Fruit fly (Drosophila melanogaster) whole organism, embryonic: ENCODE data around the gene Mvd.

Experiments used
- Asciz ChIP-seq: fragments of 200-800 bp; sonication (Bioruptor generic); optimal IDR thresholded peaks from 2 replicates; lab custom pipeline; 2017; ENCODE audit warnings: missing biosample characterization, mild to moderate bottlenecking, missing genetic modification characterization, missing genetic modification reagents
- Atf-2 ChIP-seq: fragments of 200-800 bp; sonication (Bioruptor generic); optimal IDR thresholded peaks from 2 replicates; lab custom pipeline; 2016; ENCODE audit warnings: missing biosample characterization, missing genetic modification characterization
- B-H2 ChIP-seq: fragments of 200-800 bp; sonication (Bioruptor generic); optimal IDR thresholded peaks from 2 replicates; lab custom pipeline; 2018; ENCODE audit warnings: missing biosample characterization, mild to moderate bottlenecking, missing genetic modification characterization
- CG10274 ChIP-seq: fragments of 200-800 bp; sonication (Bioruptor generic); optimal IDR thresholded peaks from 3 replicates; lab custom pipeline; 2017; ENCODE audit warnings: missing biosample characterization, mild to moderate bottlenecking, missing genetic modification characterization
- CG10654 ChIP-seq: fragments of 200-800 bp; sonication (Bioruptor generic); optimal IDR thresholded peaks from 2 replicates; lab custom pipeline; 2016; ENCODE audit warnings: missing biosample characterization, missing genetic modification characterization
- CG11398 ChIP-seq: fragments of 200-800 bp; sonication (Bioruptor generic); optimal IDR thresholded peaks from 2 replicates; lab custom pipeline; 2016; ENCODE audit warnings: missing biosample characterization, missing genetic modification characterization
- CG11456 ChIP-seq: fragments of 200-800 bp; sonication (Bioruptor generic); IDR thresholded peaks from 3 replicates; pipeline ENCODE4 v1.3.6; 2022; ENCODE audit warnings: missing biosample characterization, missing genetic modification characterization
- CG11696 ChIP-seq: fragments of 200-800 bp; sonication (Bioruptor generic); IDR thresholded peaks from 2 replicates; pipeline ENCODE4 v1.3.6; 2022; ENCODE audit warnings: missing biosample characterization, missing genetic modification characterization
- CG12071 ChIP-seq: fragments of 200-800 bp; sonication (Bioruptor generic); optimal IDR thresholded peaks from 3 replicates; lab custom pipeline; 2018; ENCODE audit warnings: missing biosample characterization, mild to moderate bottlenecking, missing genetic modification characterization
- CG13894 ChIP-seq: fragments of 200-800 bp; sonication (Bioruptor generic); optimal IDR thresholded peaks from 3 replicates; lab custom pipeline; 2018; ENCODE audit warnings: missing biosample characterization, mild to moderate bottlenecking, missing genetic modification characterization, moderate library complexity
- CG14014 ChIP-seq: fragments of 200-800 bp; sonication (Bioruptor generic); IDR thresholded peaks from 2 replicates; pipeline ENCODE4 v1.3.6; 2022; ENCODE audit warnings: missing biosample characterization, missing genetic modification characterization
- CG14050 ChIP-seq: fragments of 200-800 bp; sonication (Bioruptor generic); IDR thresholded peaks from 3 replicates; pipeline ENCODE4 v1.3.6; 2022; ENCODE audit warnings: missing biosample characterization, missing genetic modification characterization
- CG17186 ChIP-seq: fragments of 200-800 bp; sonication (Bioruptor generic); optimal IDR thresholded peaks from 3 replicates; lab custom pipeline; 2017; ENCODE audit warnings: missing biosample characterization, missing genetic modification reagents, missing genetic modification characterization
- CG17829 ChIP-seq: fragments of 200-800 bp; optimal IDR thresholded peaks from 2 replicates; lab custom pipeline; 2019; ENCODE audit warnings: missing biosample characterization, mild to moderate bottlenecking, missing genetic modification characterization, moderate library complexity
- CG18262 ChIP-seq: fragments of 200-800 bp; optimal IDR thresholded peaks from 3 replicates; lab custom pipeline; 2019; ENCODE audit warnings: missing biosample characterization, mild to moderate bottlenecking, missing genetic modification characterization, moderate library complexity
- CG1832 ChIP-seq: fragments of 200-800 bp; sonication (Bioruptor generic); optimal IDR thresholded peaks from 2 replicates; lab custom pipeline; 2017; ENCODE audit warnings: missing biosample characterization, mild to moderate bottlenecking, missing genetic modification characterization, inconsistent platforms
- CG18476 ChIP-seq: fragments of 200-800 bp; sonication (Bioruptor generic); optimal IDR thresholded peaks from 2 replicates; lab custom pipeline; 2016; ENCODE audit warnings: missing biosample characterization, mild to moderate bottlenecking, missing genetic modification characterization
- CG18599 ChIP-seq: fragments of 200-800 bp; sonication (Bioruptor generic); optimal IDR thresholded peaks from 3 replicates; lab custom pipeline; 2017; ENCODE audit warnings: missing biosample characterization, missing genetic modification characterization, mild to moderate bottlenecking, moderate library complexity, missing genetic modification reagents
- CG18619 ChIP-seq: fragments of 200-800 bp; sonication (Bioruptor generic); optimal IDR thresholded peaks from 3 replicates; lab custom pipeline; 2017; ENCODE audit warnings: missing biosample characterization, mild to moderate bottlenecking, missing genetic modification characterization
- CG2712 ChIP-seq: fragments of 200-800 bp; optimal IDR thresholded peaks from 3 replicates; lab custom pipeline; 2019; ENCODE audit warnings: missing biosample characterization, mild to moderate bottlenecking, missing genetic modification characterization, moderate library complexity
- CG2889 ChIP-seq: fragments of 200-800 bp; sonication (Bioruptor generic); IDR thresholded peaks from 3 replicates; pipeline ENCODE4 v1.3.6; 2022; ENCODE audit warnings: missing biosample characterization, missing genetic modification characterization
- CG31365 ChIP-seq: fragments of 200-800 bp; sonication (Bioruptor generic); optimal IDR thresholded peaks from 2 replicates; lab custom pipeline; 2018; ENCODE audit warnings: missing biosample characterization, mild to moderate bottlenecking, missing genetic modification characterization
- CG31388 ChIP-seq: fragments of 200-800 bp; sonication (Bioruptor generic); optimal IDR thresholded peaks from 2 replicates; lab custom pipeline; 2016; ENCODE audit warnings: missing biosample characterization, missing genetic modification characterization
- CG42726 ChIP-seq: fragments of 200-800 bp; sonication (Bioruptor generic); IDR thresholded peaks from 2 replicates; pipeline ENCODE4 v1.3.6; 2022; ENCODE audit warnings: missing biosample characterization, missing genetic modification characterization; ENCODE audit not compliant: partially characterized antibody
- CG4707 ChIP-seq: fragments of 200-800 bp; sonication (Bioruptor generic); optimal IDR thresholded peaks from 2 replicates; lab custom pipeline; 2018; ENCODE audit warnings: missing biosample characterization, mild to moderate bottlenecking, missing genetic modification characterization, moderate library complexity
- CG4730 ChIP-seq: fragments of 200-800 bp; sonication (Bioruptor generic); IDR thresholded peaks from 2 replicates; pipeline ENCODE4 v1.3.6; 2022; ENCODE audit warnings: missing biosample characterization, missing genetic modification characterization
- CG6765 ChIP-seq: fragments of 200-800 bp; sonication (Bioruptor generic); optimal IDR thresholded peaks from 3 replicates; lab custom pipeline; 2017; ENCODE audit warnings: missing biosample characterization, mild to moderate bottlenecking, missing genetic modification characterization
- CoRest ChIP-seq: fragments of 200-800 bp; sonication (Bioruptor generic); optimal IDR thresholded peaks from 3 replicates; lab custom pipeline; 2018; ENCODE audit warnings: missing biosample characterization, mild to moderate bottlenecking, missing genetic modification characterization, moderate library complexity
- D19B ChIP-seq: fragments of 200-800 bp; sonication (Bioruptor generic); optimal IDR thresholded peaks from 2 replicates; lab custom pipeline; 2017; ENCODE audit warnings: missing biosample characterization, mild to moderate bottlenecking, missing genetic modification characterization
- Dfd ChIP-seq, 2 experiments: fragments of >200 bp; optimal IDR thresholded peaks; 2 replicates each; lab custom pipeline; 2017; ENCODE audit warnings: missing biosample characterization in 2 of 2, missing genetic modification characterization in 2 of 2
- Dip3 ChIP-seq: fragments of 200-800 bp; sonication (Bioruptor generic); optimal IDR thresholded peaks from 3 replicates; lab custom pipeline; 2016; ENCODE audit warnings: missing biosample characterization, missing genetic modification characterization
- Ets65A ChIP-seq: fragments of 200-800 bp; sonication (Bioruptor generic); peaks from one replicate; lab custom pipeline; 2016; ENCODE audit warnings: missing biosample characterization, missing genetic modification characterization
- Opbp ChIP-seq: fragments of 200-800 bp; sonication (Bioruptor generic); IDR thresholded peaks from 3 replicates; pipeline ENCODE4 v1.3.6; 2022; ENCODE audit warnings: missing biosample characterization, missing genetic modification characterization; ENCODE audit not compliant: partially characterized antibody
- Ptx1 ChIP-seq: fragments of 200-800 bp; sonication (Bioruptor generic); IDR thresholded peaks from 2 replicates; pipeline ENCODE4 v1.3.6; 2022; ENCODE audit warnings: missing biosample characterization, missing genetic modification characterization
- Ravus ChIP-seq: fragments of 200-800 bp; sonication (Bioruptor generic); IDR thresholded peaks from 2 replicates; pipeline ENCODE4 v1.3.6; 2022; ENCODE audit warnings: missing biosample characterization, missing genetic modification characterization
- Sin3A ChIP-seq: fragments of >200 bp; optimal IDR thresholded peaks from 2 replicates; lab custom pipeline; 2018
- Tbp ChIP-seq: fragments of >200 bp; optimal IDR thresholded peaks from 2 replicates; lab custom pipeline; 2018; ENCODE audit warnings: missing biosample characterization, missing genetic modification characterization
- az2 ChIP-seq: fragments of 200-800 bp; sonication (Bioruptor generic); optimal IDR thresholded peaks from 3 replicates; lab custom pipeline; 2016; ENCODE audit warnings: missing biosample characterization, missing genetic modification characterization
- br ChIP-seq: fragments of >200 bp; optimal IDR thresholded peaks from 2 replicates; lab custom pipeline; 2017
- da ChIP-seq: fragments of 200-800 bp; sonication (Bioruptor generic); optimal IDR thresholded peaks from 2 replicates; lab custom pipeline; 2016; ENCODE audit warnings: missing biosample characterization, missing genetic modification characterization
- esg ChIP-seq: fragments of 200-800 bp; sonication (Bioruptor generic); conservative IDR thresholded peaks from 2 replicates; pipeline ENCODE4 v1.3.6; 2022; ENCODE audit warnings: missing biosample characterization, missing genetic modification characterization
- ewg ChIP-seq: fragments of 200-800 bp; sonication (Bioruptor generic); optimal IDR thresholded peaks from 3 replicates; lab custom pipeline; 2017; ENCODE audit warnings: mild to moderate bottlenecking, missing biosample characterization, missing genetic modification reagents, missing genetic modification characterization
- fd3F ChIP-seq: fragments of 200-800 bp; sonication (Bioruptor generic); optimal IDR thresholded peaks from 2 replicates; lab custom pipeline; 2018; ENCODE audit warnings: missing biosample characterization, mild to moderate bottlenecking, missing genetic modification characterization, moderate library complexity
- hb ChIP-seq: fragments of 200-800 bp; sonication (Bioruptor generic); IDR thresholded peaks from 3 replicates; pipeline ENCODE4 v1.3.6; 2022; ENCODE audit warnings: missing biosample characterization, missing genetic modification characterization; ENCODE audit not compliant: partially characterized antibody
- luna ChIP-seq: fragments of 200-800 bp; sonication (Bioruptor generic); optimal IDR thresholded peaks from 2 replicates; lab custom pipeline; 2016; ENCODE audit warnings: missing biosample characterization, missing genetic modification characterization
- maf-S ChIP-seq: fragments of 200-800 bp; sonication (Bioruptor generic); optimal IDR thresholded peaks from 2 replicates; lab custom pipeline; 2016; ENCODE audit warnings: missing biosample characterization, missing genetic modification characterization
- odd ChIP-seq: fragments of 200-800 bp; sonication (Bioruptor generic); optimal IDR thresholded peaks from 2 replicates; lab custom pipeline; 2017; ENCODE audit warnings: missing biosample characterization, mild to moderate bottlenecking, missing genetic modification characterization
- scrt ChIP-seq: fragments of 200-800 bp; sonication (Bioruptor generic); optimal IDR thresholded peaks from 2 replicates; lab custom pipeline; 2018; ENCODE audit warnings: missing biosample characterization, mild to moderate bottlenecking, missing genetic modification characterization, moderate library complexity
- sna ChIP-seq: fragments of 200-800 bp; sonication (Bioruptor generic); IDR thresholded peaks from 2 replicates; pipeline ENCODE4 v1.3.6; 2022; ENCODE audit warnings: missing biosample characterization, missing genetic modification characterization; ENCODE audit not compliant: partially characterized antibody
- sob ChIP-seq: fragments of 200-800 bp; sonication (Bioruptor generic); IDR thresholded peaks from 2 replicates; pipeline ENCODE4 v1.3.6; 2022; ENCODE audit warnings: missing biosample characterization, missing genetic modification characterization
- tin ChIP-seq: fragments of 200-800 bp; sonication (Bioruptor generic); optimal IDR thresholded peaks from 3 replicates; lab custom pipeline; 2016; ENCODE audit warnings: missing biosample characterization, missing genetic modification characterization
- usp ChIP-seq: fragments of >200 bp; optimal IDR thresholded peaks from 2 replicates; lab custom pipeline; 2017; ENCODE audit warnings: missing biosample characterization, missing genetic modification characterization

The Mvd gene

dm6 chrX:15740288-15740726, 8.7 kb upstream of the Mvd start (continued):
- TF ChIP-seq CG31388 (GFP tag; lab: Kevin White, UChicago): no peak
- no peak for TF ChIP-seq Sin3A (lab: Kevin White, UChicago)
- peak; percentile 75 for TF ChIP-seq Ptx1
- peak; percentile 71 for TF ChIP-seq CoRest (tag; lab: Kevin White, UChicago)
- peak; percentile 31 for TF ChIP-seq CG10654 (GFP tag; lab: Kevin White, UChicago)
- TF ChIP-seq Asciz (GFP tag; lab: Kevin White, UChicago): no peak
- TF ChIP-seq CG31365 (tag; lab: Kevin White, UChicago): peak; percentile 52
- no peak for TF ChIP-seq sna (GFP tag; lab: Robert Waterston, UW)
- TF ChIP-seq CG14050 (GFP tag; lab: Robert Waterston, UW): peak; percentile 35; the same call in 1 of the 3 replicates
- TF ChIP-seq tin: peak; percentile 49
- peak; percentile 66 for TF ChIP-seq D19B
- peak; percentile 3 for TF ChIP-seq Atf-2 (GFP tag; lab: Kevin White, UChicago)
- TF ChIP-seq CG18262: peak; percentile 53
- TF ChIP-seq odd (GFP tag; lab: Kevin White, UChicago): peak; percentile 62
- TF ChIP-seq CG18599 (GFP tag; lab: Kevin White, UChicago): peak; percentile 91
- no peak for TF ChIP-seq br (lab: Kevin White, UChicago)
- TF ChIP-seq CG4707 (GFP tag; lab: Kevin White, UChicago): peak; percentile 14
- peak; percentile 60 for TF ChIP-seq Ets65A (GFP tag; lab: Kevin White, UChicago)
- TF ChIP-seq CG6765 (GFP tag; lab: Kevin White, UChicago): peak; percentile 68
- TF ChIP-seq CG10274: peak; percentile 36
- no peak for TF ChIP-seq Opbp
- TF ChIP-seq az2 (GFP tag; lab: Kevin White, UChicago): peak; percentile 53
- TF ChIP-seq CG17829 (tag; lab: Kevin White, UChicago): peak; percentile 30
- no peak for TF ChIP-seq luna (GFP tag; lab: Kevin White, UChicago)
- TF ChIP-seq CG4730 (GFP tag; lab: Robert Waterston, UW): peak; percentile 53; the same call in 1 of the 2 replicates
- TF ChIP-seq da: no peak
- peak; percentile 44 for TF ChIP-seq maf-S (GFP tag; lab: Kevin White, UChicago)
- peak; percentile 61 for TF ChIP-seq CG2712
- peak; percentile 57 for TF ChIP-seq Dip3 (GFP tag; lab: Kevin White, UChicago)
- TF ChIP-seq sob (GFP tag; lab: Robert Waterston, UW): peak; percentile 87
- no peak for TF ChIP-seq hb (GFP tag; lab: Robert Waterston, UW)
- no peak for TF ChIP-seq CG1832 (GFP tag; lab: Kevin White, UChicago)
- TF ChIP-seq CG11456 (GFP tag; lab: Robert Waterston, UW): peak; percentile 82
- peak; percentile 60 for TF ChIP-seq fd3F (GFP tag; lab: Kevin White, UChicago)
- TF ChIP-seq CG11696 (GFP tag; lab: Robert Waterston, UW): peak; percentile 64
- TF ChIP-seq CG2889 (GFP tag; lab: Robert Waterston, UW): peak; percentile 59; the same call in 1 of the 3 replicates
- TF ChIP-seq B-H2 (GFP tag; lab: Kevin White, UChicago): peak; percentile 76
- TF ChIP-seq esg (GFP tag; lab: Robert Waterston, UW): peak; percentile 50
- peak; percentile 33 for TF ChIP-seq ewg (GFP tag; lab: Kevin White, UChicago)
- TF ChIP-seq Ravus (GFP tag; lab: Robert Waterston, UW): no peak
- no peak for TF ChIP-seq usp
- TF ChIP-seq CG12071 (GFP tag; lab: Kevin White, UChicago): peak; percentile 67
- TF ChIP-seq CG17186 (GFP tag; lab: Kevin White, UChicago): no peak
- TF ChIP-seq Dfd (GFP tag; optimal IDR thresholded peaks at IDR 0.05; lab: Kevin White, UChicago): no peak
- peak; percentile 74 for TF ChIP-seq scrt (GFP tag; lab: Kevin White, UChicago)
- TF ChIP-seq CG18476 (GFP tag; lab: Kevin White, UChicago): no peak
- TF ChIP-seq CG11398 (GFP tag; lab: Kevin White, UChicago): no peak
- no peak for TF ChIP-seq Tbp (GFP tag; lab: Kevin White, UChicago)
- peak; percentile 79 for TF ChIP-seq CG13894
- TF ChIP-seq CG14014 (GFP tag; lab: Robert Waterston, UW): peak; percentile 80
- TF ChIP-seq CG42726: no peak
- TF ChIP-seq CG18619 (GFP tag; lab: Kevin White, UChicago): peak; percentile 76
